Worm (Caenorhabditis elegans) whole organism, midembryonic: ENCODE data around the gene C04C3.7.

ENCODE experiments used
- T22C8.4 ChIP-seq: fragments of 200-800 bp; sonication (Bioruptor generic); IDR thresholded peaks from 2 replicates; pipeline ENCODE4 v1.3.6; 2022; ENCODE audit warnings: missing genetic modification characterization, missing compliant biosample characterization
- cog-1 ChIP-seq: sonication (generic microtip); optimal IDR thresholded peaks from 2 replicates; lab custom pipeline; 2016; ENCODE audit warnings: missing genetic modification characterization, missing compliant biosample characterization
- flt-1 ChIP-seq: fragments of 200-800 bp; sonication (Bioruptor generic); IDR thresholded peaks from 2 replicates; pipeline ENCODE4 v1.3.6; 2022; ENCODE audit warnings: missing genetic modification characterization, missing compliant biosample characterization
- ztf-29 ChIP-seq: fragments of 200-800 bp; sonication (Bioruptor generic); IDR thresholded peaks from 2 replicates; pipeline ENCODE4 v1.3.6; 2022; ENCODE audit warnings: missing genetic modification reagents, missing genetic modification characterization, missing compliant biosample characterization

- no peak for TF ChIP-seq ztf-29 (GFP tag; lab: Robert Waterston, UW)
- TF ChIP-seq flt-1 (GFP tag; lab: Robert Waterston, UW), result no peak
- no peak for TF ChIP-seq cog-1 (tag; lab: Kevin White, UChicago)
- no peak for TF ChIP-seq T22C8.4 (GFP tag; lab: Robert Waterston, UW)
Observed at ce11 chrIV:3438022-3438421, 4.7 kb upstream of the C04C3.7 start, which contains the start of gene grd-13.
